Fruit fly (Drosophila melanogaster): ENCODE measurements around the gene Pa1.

- TF ChIP-seq usp (GFP tag; optimal IDR thresholded peaks at IDR 0.05) (no peak), EcR (GFP tag; optimal IDR thresholded peaks at IDR 0.05) (no peak), psq (optimal IDR thresholded peaks at IDR 0.05) (no peak)
Measured at dm6 chrX:11349780-11350179, 9.3 kb upstream of the Pa1 start, which contains the start of gene NdufV3.

Measured in whole organism.